Worm (Caenorhabditis elegans): ENCODE measurements around the gene C04G6.13.
A peak's percentile ranks its signal among the peaks of the same experiment; 100 is the strongest.
"Not testable (repeated sequence)": the region's sequence is repeated elsewhere in the genome, so short reads cannot be mapped to it uniquely, and the experiment has no call there.

C04G6.13 gene

ce11 chrII:5105020-5105419 lies 11.0 kb downstream of the C04G6.13 start (continued):
- TF ChIP-seq unc-62 (GFP tag; optimal IDR thresholded peaks at IDR 0.05) = peak; percentile 83
- no peak for TF ChIP-seq zip-8 (tag; optimal IDR thresholded peaks at IDR 0.05)
- TF ChIP-seq pha-4 (tag; optimal IDR thresholded peaks at IDR 0.05) = peak; percentile 36
- TF ChIP-seq ceh-83 (GFP tag; optimal IDR thresholded peaks at IDR 0.05) = peak; percentile 98
- TF ChIP-seq tbx-8 (GFP tag; optimal IDR thresholded peaks at IDR 0.05) = peak; percentile 96
- no peak for TF ChIP-seq nhr-2 (tag; optimal IDR thresholded peaks at IDR 0.05)
- peak; percentile 22 for TF ChIP-seq nhr-76 (tag; optimal IDR thresholded peaks at IDR 0.05)
- TF ChIP-seq nhr-12 (tag; optimal IDR thresholded peaks at IDR 0.05) = peak; percentile 72
- no peak for TF ChIP-seq ces-1 (GFP tag; optimal IDR thresholded peaks at IDR 0.05)
- TF ChIP-seq sptf-1 (tag; optimal IDR thresholded peaks at IDR 0.05) = peak; percentile 99

- TF ChIP-seq mep-1 (tag; optimal IDR thresholded peaks at IDR 0.05) (no peak), blmp-1 (tag; optimal IDR thresholded peaks at IDR 0.05) (no peak), nhr-2 (tag; optimal IDR thresholded peaks at IDR 0.05) (no peak), sptf-1 (tag; optimal IDR thresholded peaks at IDR 0.05) (no peak), M03D4.4 (tag; optimal IDR thresholded peaks at IDR 0.05) (no peak), cnd-1 (tag; optimal IDR thresholded peaks at IDR 0.05) (no peak), unc-39 (tag; optimal IDR thresholded peaks at IDR 0.05) (no peak), ceh-83 (GFP tag; optimal IDR thresholded peaks at IDR 0.05) (no peak), nhr-28 (tag; optimal IDR thresholded peaks at IDR 0.05) (no peak), pha-4 (tag; optimal IDR thresholded peaks at IDR 0.05) (no peak), mab-5 (tag; optimal IDR thresholded peaks at IDR 0.05) (no peak), ceh-43 (GFP tag; optimal IDR thresholded peaks at IDR 0.05) (no peak), bed-3 (GFP tag; optimal IDR thresholded peaks at IDR 0.05) (no peak), drap-1 (GFP tag; optimal IDR thresholded peaks at IDR 0.05) (no peak), ceh-39 (tag; optimal IDR thresholded peaks at IDR 0.05) (no peak), ces-1 (GFP tag; optimal IDR thresholded peaks at IDR 0.05) (no peak), zip-8 (tag; optimal IDR thresholded peaks at IDR 0.05) (no peak), ztf-11 (tag; optimal IDR thresholded peaks at IDR 0.05) (no peak)
Observed at ce11 chrII:5109693-5110092, 15.6 kb downstream of the C04G6.13 start, which contains the start of gene F09C12.2. Gene F09C12.2 (plus strand): TSS chrII:5110012.

DNA sequence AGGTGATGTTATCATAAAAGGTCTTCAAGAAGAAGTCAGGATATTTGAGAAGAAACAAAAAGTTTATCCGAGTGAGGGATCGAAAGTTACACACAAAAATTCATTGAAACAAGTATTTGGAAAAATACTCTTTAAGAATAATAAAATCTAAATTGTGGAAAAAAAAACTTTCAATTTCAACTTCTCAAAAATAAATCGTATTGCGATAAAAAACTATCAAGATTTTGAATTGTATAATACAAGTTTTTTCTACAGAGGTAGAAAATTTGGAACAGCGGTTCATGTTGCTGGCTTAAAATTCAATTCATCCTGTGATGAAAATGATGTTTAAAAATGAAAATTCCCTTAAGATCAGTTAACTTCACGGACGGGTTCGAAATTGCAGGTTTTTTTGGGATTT lies 18.0 kb downstream of the C04G6.13 start, which contains the start of gene F09C12.8:
F09C12.8 (plus strand) TSS at position 301 of the 400 bp plus-strand sequence.
- no peak for TF ChIP-seq bed-3 (GFP tag; optimal IDR thresholded peaks at IDR 0.05)
- TF ChIP-seq ham-2 (GFP tag; optimal IDR thresholded peaks at IDR 0.05) = no peak
- TF ChIP-seq nhr-12 (tag; optimal IDR thresholded peaks at IDR 0.05) = no peak

DNA sequence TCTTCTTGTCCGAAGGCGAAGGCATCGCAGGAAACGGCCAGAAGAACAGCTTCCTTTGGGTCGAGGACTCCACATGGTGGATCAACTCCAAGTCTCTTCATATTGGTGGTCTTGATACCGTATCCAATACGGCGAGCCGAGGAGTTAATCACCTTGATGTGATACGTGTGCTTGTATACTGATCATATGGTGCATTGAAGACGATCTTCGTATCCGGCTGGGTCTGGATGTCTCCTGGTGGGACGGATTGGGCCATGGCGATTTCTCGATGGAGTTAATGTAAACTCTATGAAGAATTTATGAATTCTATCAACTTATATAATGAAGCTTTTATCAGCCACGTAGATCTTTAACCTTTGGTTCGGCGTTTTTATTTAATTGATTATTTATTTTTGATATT lies 21.2 kb downstream of the C04G6.13 start, which contains the start of gene msp-74:
msp-74 (minus strand) TSS at position 101 of the 400 bp plus-strand sequence.
- TF ChIP-seq lin-32 (GFP tag; optimal IDR thresholded peaks at IDR 0.05); ham-2 (GFP tag; optimal IDR thresholded peaks at IDR 0.05); lsy-2 (tag; optimal IDR thresholded peaks at IDR 0.05): not testable (repeated sequence)

ce11 chrII:5115733-5116132 lies 21.7 kb downstream of the C04G6.13 start, which contains the start of gene srsy-1:
Gene srsy-1 (plus strand): TSS chrII:5116033.
- TF ChIP-seq cnd-1 (tag; optimal IDR thresholded peaks at IDR 0.05) = no peak
- TF ChIP-seq mab-5 (tag; optimal IDR thresholded peaks at IDR 0.05) = no peak
- TF ChIP-seq elt-1 (tag; optimal IDR thresholded peaks at IDR 0.05; ENCODE audit: borderline replicate concordance, insufficient read depth) = no peak
- no peak for TF ChIP-seq unc-39 (tag; optimal IDR thresholded peaks at IDR 0.05)
- no peak for TF ChIP-seq zip-8 (tag; optimal IDR thresholded peaks at IDR 0.05)
- TF ChIP-seq ces-1 (GFP tag; optimal IDR thresholded peaks at IDR 0.05) = no peak
- no peak for TF ChIP-seq flh-1 (GFP tag; optimal IDR thresholded peaks at IDR 0.05)
- TF ChIP-seq snpc-4 (tag; optimal IDR thresholded peaks at IDR 0.05) = no peak
- no peak for TF ChIP-seq ceh-43 (GFP tag; optimal IDR thresholded peaks at IDR 0.05)

- TF ChIP-seq unc-62 (GFP tag; optimal IDR thresholded peaks at IDR 0.05) = peak; percentile 86
- no peak for TF ChIP-seq lin-32 (GFP tag; optimal IDR thresholded peaks at IDR 0.05)
- no peak for TF ChIP-seq bed-3 (GFP tag; optimal IDR thresholded peaks at IDR 0.05)
- no peak for TF ChIP-seq zip-8 (tag; optimal IDR thresholded peaks at IDR 0.05)
- no peak for TF ChIP-seq unc-39 (tag; optimal IDR thresholded peaks at IDR 0.05)
- TF ChIP-seq ceh-83 (GFP tag; optimal IDR thresholded peaks at IDR 0.05) = no peak
Observed at ce11 chrII:5120612-5121011, 26.6 kb downstream of the C04G6.13 start.

Measured in whole organism, mixed stage, embryonic.